Worm (Caenorhabditis elegans) whole organism, L1 larva: ENCODE measurements around the gene srh-95.

Source experiments
- dpl-1 ChIP-seq, 3 experiments: fragments of 150-350 bp in 2 of 3; sonication (generic microtip) in 1 of 3; optimal IDR thresholded peaks; 2 replicates each; lab custom pipeline; 2014 to 2017; ENCODE audit warnings: missing biosample characterization in 3 of 3, missing genetic modification characterization in 3 of 3, missing genetic modification reagents in 3 of 3
- lin-15B ChIP-seq: fragments of 150-350 bp; sonication (generic microtip); optimal IDR thresholded peaks from 3 replicates; lab custom pipeline; 2014; ENCODE audit warnings: missing biosample characterization, missing genetic modification characterization
- unc-62 ChIP-seq: fragments of 150-350 bp; optimal IDR thresholded peaks from 2 replicates; lab custom pipeline; 2014; ENCODE audit warnings: missing biosample characterization, missing genetic modification reagents, missing genetic modification characterization

DNA sequence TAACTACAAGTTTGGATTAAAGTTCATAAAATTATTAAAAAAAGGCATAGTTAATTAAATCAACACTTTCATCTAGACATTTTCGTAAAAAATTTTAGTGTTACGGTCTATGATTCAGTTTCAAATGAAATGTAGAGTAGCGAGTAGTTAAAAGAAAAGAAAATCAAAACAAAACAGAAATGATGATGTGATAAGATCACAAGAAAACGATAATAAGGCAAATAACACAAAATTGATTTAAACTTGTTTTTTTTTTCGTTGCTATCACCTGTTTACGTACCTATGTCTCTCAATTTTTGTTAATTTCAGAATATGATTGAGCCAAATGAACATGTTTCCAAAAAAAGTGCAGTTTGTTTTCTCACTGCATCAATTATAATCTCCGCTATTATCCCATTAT is 16.8 kb upstream of the srh-95 start, which contains the start of the genes F21H7.2 and F21H7.12:
- no peak for TF ChIP-seq lin-15B
- TF ChIP-seq dpl-1 (GFP tag; optimal IDR thresholded peaks at IDR 0.05; lab: Kevin White, UChicago), result no peak
- no peak for TF ChIP-seq unc-62
